Worm (Caenorhabditis elegans): ENCODE measurements around the gene ntl-3.

ntl-3 gene

ce11 chrIII:11834168-11834567 lies 12.1 kb downstream of the ntl-3 start:
- TF ChIP-seq npax-4 (tag; optimal IDR thresholded peaks at IDR 0.05) (no peak), dve-1 (tag; optimal IDR thresholded peaks at IDR 0.05) (no peak), hlh-8 (tag; optimal IDR thresholded peaks at IDR 0.05) (no peak)

- TF ChIP-seq C38D4.7 (GFP tag; optimal IDR thresholded peaks at IDR 0.05), result no peak
- no peak for TF ChIP-seq che-1 (tag; optimal IDR thresholded peaks at IDR 0.05)
- no peak for TF ChIP-seq pha-4 (tag; optimal IDR thresholded peaks at IDR 0.05)
- TF ChIP-seq ceh-18 (tag; optimal IDR thresholded peaks at IDR 0.05), result no peak
- no peak for TF ChIP-seq hlh-15 (tag; optimal IDR thresholded peaks at IDR 0.05)
- TF ChIP-seq eyg-1 (tag; optimal IDR thresholded peaks at IDR 0.05), result no peak
- no peak for TF ChIP-seq ceh-19 (GFP tag; optimal IDR thresholded peaks at IDR 0.05)
- TF ChIP-seq ceh-48 (tag; optimal IDR thresholded peaks at IDR 0.05), result no peak
Measured at ce11 chrIII:11833449-11833848, 12.8 kb downstream of the ntl-3 start.

- TF ChIP-seq rnt-1 (tag; optimal IDR thresholded peaks at IDR 0.05) (no peak), fkh-10 (GFP tag; optimal IDR thresholded peaks at IDR 0.05) (no peak), pha-4 (tag; optimal IDR thresholded peaks at IDR 0.05) (no peak), ceh-2 (tag; optimal IDR thresholded peaks at IDR 0.05) (no peak), mec-3 (tag; optimal IDR thresholded peaks at IDR 0.05; ENCODE audit: borderline replicate concordance) (no peak)
Measured at ce11 chrIII:11830522-11831489, 15.5 kb downstream of the ntl-3 start.

ce11 chrIII:11829585-11830195 lies 16.6 kb downstream of the ntl-3 start:
- peak; percentile 98 for TF ChIP-seq nfya-1 (tag; optimal IDR thresholded peaks at IDR 0.05)
- TF ChIP-seq ceh-22 (tag; optimal IDR thresholded peaks at IDR 0.05), result no peak

ce11 chrIII:11829062-11829461 lies 17.2 kb downstream of the ntl-3 start:
- TF ChIP-seq nfya-1 (tag; optimal IDR thresholded peaks at IDR 0.05), result peak; percentile 93
- no peak for TF ChIP-seq sox-4 (tag; optimal IDR thresholded peaks at IDR 0.05)

ce11 chrIII:11826118-11826517 lies 20.1 kb downstream of the ntl-3 start, which contains the start of gene rsp-8:
TSS of gene rsp-8 (plus strand) at chrIII:11826418.
- no peak for TF ChIP-seq unc-86 (tag; optimal IDR thresholded peaks at IDR 0.05)
- no peak for TF ChIP-seq ets-4 (tag; optimal IDR thresholded peaks at IDR 0.05)
- TF ChIP-seq dmd-4 (tag; optimal IDR thresholded peaks at IDR 0.05; ENCODE audit: borderline replicate concordance), result no peak
- TF ChIP-seq pros-1 (tag; optimal IDR thresholded peaks at IDR 0.05), result no peak
- TF ChIP-seq ceh-6 (GFP tag; optimal IDR thresholded peaks at IDR 0.05), result no peak
- TF ChIP-seq mec-3 (tag; optimal IDR thresholded peaks at IDR 0.05; ENCODE audit: borderline replicate concordance), result no peak
- TF ChIP-seq ceh-22 (tag; optimal IDR thresholded peaks at IDR 0.05), result no peak
- no peak for TF ChIP-seq tbx-7 (tag; optimal IDR thresholded peaks at IDR 0.05)
- TF ChIP-seq unc-3 (GFP tag; conservative IDR thresholded peaks at IDR 0.05), result no peak
- TF ChIP-seq unc-3 (tag; optimal IDR thresholded peaks at IDR 0.05), result no peak
- TF ChIP-seq fkh-6 (tag; optimal IDR thresholded peaks at IDR 0.05), result no peak
- no peak for TF ChIP-seq pag-3 (tag; optimal IDR thresholded peaks at IDR 0.05; ENCODE audit: borderline replicate concordance)
- TF ChIP-seq ttx-3 (tag; optimal IDR thresholded peaks at IDR 0.05), result no peak
